Worm (Caenorhabditis elegans) whole organism, L1 larva: Measurements from ENCODE around the gene F59G1.8.

Source experiments
- C34B4.2 ChIP-seq: sonication (generic microtip); optimal IDR thresholded peaks from 2 replicates; lab custom pipeline; 2017; ENCODE audit warnings: mild to moderate bottlenecking, missing genetic modification characterization, missing compliant biosample characterization
- ama-1 ChIP-seq: fragments of 150-350 bp; optimal IDR thresholded peaks from 2 replicates; lab custom pipeline; 2014
- ceh-8 ChIP-seq: fragments of 200-800 bp; sonication (Bioruptor generic); optimal IDR thresholded peaks from 2 replicates; lab custom pipeline; 2018; ENCODE audit warnings: mild to moderate bottlenecking, missing genetic modification characterization, moderate library complexity, missing compliant biosample characterization
- ceh-82 ChIP-seq, 3 experiments: fragments of 150-350 bp in 1 of 3; sonication (generic microtip) in 2 of 3; optimal IDR thresholded peaks; 2 replicates each; lab custom pipeline; 2014 to 2017; ENCODE audit warnings: missing biosample characterization in 3 of 3, missing genetic modification characterization in 3 of 3
- ceh-88 ChIP-seq: fragments of 200-800 bp; sonication (Bioruptor generic); IDR thresholded peaks from 2 replicates; pipeline ENCODE4 v1.3.6; 2022; ENCODE audit warnings: missing genetic modification characterization, missing compliant biosample characterization
- ceh-90 ChIP-seq: sonication (generic microtip); optimal IDR thresholded peaks from 2 replicates; lab custom pipeline; 2016; ENCODE audit warnings: missing genetic modification characterization, missing compliant biosample characterization
- dpl-1 ChIP-seq, 3 experiments: fragments of 150-350 bp in 2 of 3; sonication (generic microtip) in 1 of 3; optimal IDR thresholded peaks; 2 replicates each; lab custom pipeline; 2014 to 2017; ENCODE audit warnings: missing biosample characterization in 3 of 3, missing genetic modification characterization in 3 of 3, missing genetic modification reagents in 3 of 3
- efl-1 ChIP-seq, 4 experiments: fragments of 150-350 bp; optimal IDR thresholded peaks in 3 of 4; peaks in 1 of 4; 1 replicate in 1 of 4; 2 replicates in 3 of 4; lab custom pipeline; 2014; ENCODE audit warnings: missing biosample characterization in 2 of 4, missing genetic modification characterization in 2 of 4, missing genetic modification reagents in 2 of 4
- efl-3 ChIP-seq: fragments of 200-800 bp; sonication (Bioruptor generic); optimal IDR thresholded peaks from 2 replicates; lab custom pipeline; 2018; ENCODE audit warnings: mild to moderate bottlenecking, missing genetic modification characterization, missing compliant biosample characterization
- egl-13 ChIP-seq: sonication (generic microtip); optimal IDR thresholded peaks from 2 replicates; lab custom pipeline; 2016; ENCODE audit warnings: missing genotype, missing genetic modification reagents, missing genetic modification characterization, missing compliant biosample characterization
- egl-27 ChIP-seq, 2 experiments: fragments of 150-350 bp in 1 of 2; sonication (generic microtip); optimal IDR thresholded peaks; 3 replicates each; lab custom pipeline; 2017 to 2018; ENCODE audit warnings: missing biosample characterization in 2 of 2, missing genetic modification characterization in 2 of 2, missing genetic modification reagents in 2 of 2
- elt-2 ChIP-seq: sonication (generic microtip); optimal IDR thresholded peaks from 2 replicates; lab custom pipeline; 2016; ENCODE audit warnings: missing genetic modification characterization, mild to moderate bottlenecking, inconsistent platforms, missing compliant biosample characterization, missing genetic modification reagents
- elt-3 ChIP-seq, 6 experiments: fragments of 150-350 bp in 1 of 6; sonication (generic microtip); optimal IDR thresholded peaks; 2 replicates each; lab custom pipeline; 2017 to 2018; ENCODE audit warnings: missing biosample characterization in 6 of 6, missing genetic modification characterization in 6 of 6, inconsistent platforms in 1 of 6
- fkh-4 ChIP-seq: sonication (generic microtip); optimal IDR thresholded peaks from 2 replicates; lab custom pipeline; 2016; ENCODE audit warnings: missing compliant biosample characterization, missing genetic modification characterization, borderline replicate concordance
- fos-1 ChIP-seq: fragments of 150-350 bp; optimal IDR thresholded peaks from 2 replicates; lab custom pipeline; 2014; ENCODE audit warnings: missing biosample characterization, missing genetic modification characterization
- grh-1 ChIP-seq: fragments of 200-800 bp; sonication (Bioruptor generic); IDR thresholded peaks from 2 replicates; pipeline ENCODE4 v1.3.6; 2022; ENCODE audit warnings: missing genetic modification reagents, missing genetic modification characterization, missing compliant biosample characterization
- irx-1 ChIP-seq: sonication (generic microtip); optimal IDR thresholded peaks from 2 replicates; lab custom pipeline; 2016; ENCODE audit warnings: missing genetic modification characterization, missing compliant biosample characterization
- jun-1 ChIP-seq: fragments of 150-350 bp; optimal IDR thresholded peaks from 2 replicates; lab custom pipeline; 2014; ENCODE audit warnings: missing biosample characterization, missing genetic modification reagents, missing genetic modification characterization
- lin-13 ChIP-seq: fragments of 150-350 bp; optimal IDR thresholded peaks from 2 replicates; lab custom pipeline; 2014; ENCODE audit warnings: missing biosample characterization, missing genetic modification reagents, missing genetic modification characterization
- lin-14 ChIP-seq: fragments of 200-800 bp; sonication (Bioruptor generic); optimal IDR thresholded peaks from 2 replicates; lab custom pipeline; 2018; ENCODE audit warnings: mild to moderate bottlenecking, missing genetic modification characterization, moderate library complexity, missing compliant biosample characterization
- lin-35 ChIP-seq, 2 experiments: fragments of 150-350 bp; optimal IDR thresholded peaks; 2 replicates each; lab custom pipeline; 2014; ENCODE audit warnings: missing biosample characterization in 2 of 2, missing genetic modification characterization in 2 of 2, missing genetic modification reagents in 2 of 2
- lin-39 ChIP-seq: fragments of 150-350 bp; optimal IDR thresholded peaks from 2 replicates; lab custom pipeline; 2014; ENCODE audit warnings: missing biosample characterization, missing genetic modification reagents, missing genetic modification characterization
- lir-3 ChIP-seq: sonication (generic microtip); optimal IDR thresholded peaks from 2 replicates; lab custom pipeline; 2016; ENCODE audit warnings: mild to moderate bottlenecking, missing genetic modification characterization, moderate library complexity, missing compliant biosample characterization; ENCODE audit not compliant: poor library complexity
- lsy-2 ChIP-seq, 2 experiments: fragments of 150-350 bp; optimal IDR thresholded peaks; 2 replicates each; lab custom pipeline; 2014; ENCODE audit warnings: missing biosample characterization in 2 of 2, missing genetic modification characterization in 2 of 2
- mep-1 ChIP-seq: fragments of 150-350 bp; optimal IDR thresholded peaks from 2 replicates; lab custom pipeline; 2014; ENCODE audit warnings: missing biosample characterization, missing genetic modification characterization
- nhr-71 ChIP-seq: sonication (generic microtip); optimal IDR thresholded peaks from 2 replicates; lab custom pipeline; 2016; ENCODE audit warnings: mild to moderate bottlenecking, missing genetic modification characterization, moderate library complexity, missing compliant biosample characterization
- nhr-77 ChIP-seq: fragments of 150-350 bp; optimal IDR thresholded peaks from 2 replicates; lab custom pipeline; 2014; ENCODE audit warnings: missing biosample characterization, missing genetic modification characterization
- nhr-84 ChIP-seq: sonication (generic microtip); optimal IDR thresholded peaks from 2 replicates; lab custom pipeline; 2017; ENCODE audit warnings: missing biosample characterization, missing genetic modification characterization
- nhr-85 ChIP-seq: sonication (generic microtip); peaks from one replicate; lab custom pipeline; 2016; ENCODE audit warnings: missing genetic modification characterization, inconsistent platforms, missing compliant biosample characterization
- pax-3 ChIP-seq: fragments of 200-800 bp; sonication (Bioruptor generic); optimal IDR thresholded peaks from 2 replicates; lab custom pipeline; 2018; ENCODE audit warnings: mild to moderate bottlenecking, missing genetic modification characterization, moderate library complexity, missing compliant biosample characterization
- rnt-1 ChIP-seq: sonication (generic microtip); optimal IDR thresholded peaks from 2 replicates; lab custom pipeline; 2016; ENCODE audit warnings: mild to moderate bottlenecking, missing genetic modification characterization, moderate library complexity, missing compliant biosample characterization
- snpc-4 ChIP-seq: fragments of 150-350 bp; optimal IDR thresholded peaks from 2 replicates; lab custom pipeline; 2014; ENCODE audit warnings: missing biosample characterization, missing genetic modification characterization
- snu-23 ChIP-seq: sonication (generic microtip); optimal IDR thresholded peaks from 2 replicates; lab custom pipeline; 2016; ENCODE audit warnings: missing genetic modification characterization, missing compliant biosample characterization
- sox-4 ChIP-seq: sonication (generic microtip); optimal IDR thresholded peaks from 2 replicates; lab custom pipeline; 2016; ENCODE audit warnings: missing genetic modification characterization, missing compliant biosample characterization
- sptf-1 ChIP-seq: fragments of 150-350 bp; optimal IDR thresholded peaks from 2 replicates; lab custom pipeline; 2014; ENCODE audit warnings: missing biosample characterization, missing genetic modification characterization
- sup-37 ChIP-seq: fragments of 200-800 bp; sonication (Bioruptor generic); optimal IDR thresholded peaks from 2 replicates; lab custom pipeline; 2018; ENCODE audit warnings: mild to moderate bottlenecking, missing genetic modification characterization, missing compliant biosample characterization
- swsn-7 ChIP-seq: sonication (generic microtip); optimal IDR thresholded peaks from 2 replicates; lab custom pipeline; 2016; ENCODE audit warnings: missing genetic modification characterization, missing compliant biosample characterization
- tlp-1 ChIP-seq: fragments of 150-350 bp; optimal IDR thresholded peaks from 2 replicates; lab custom pipeline; 2014; ENCODE audit warnings: missing biosample characterization, missing genetic modification characterization
- unc-130 ChIP-seq: fragments of 150-350 bp; optimal IDR thresholded peaks from 2 replicates; lab custom pipeline; 2017; ENCODE audit warnings: missing biosample characterization, missing genetic modification characterization, inconsistent platforms
- unc-98 ChIP-seq: fragments of 200-800 bp; sonication (Bioruptor generic); IDR thresholded peaks from 2 replicates; pipeline ENCODE4 v1.3.6; 2022; ENCODE audit warnings: missing genetic modification characterization, missing compliant biosample characterization
- vab-15 ChIP-seq: sonication (generic microtip); optimal IDR thresholded peaks from 2 replicates; lab custom pipeline; 2017; ENCODE audit warnings: missing genotype, mild to moderate bottlenecking, missing genetic modification characterization, missing compliant biosample characterization
- zag-1 ChIP-seq: fragments of 150-350 bp; optimal IDR thresholded peaks from 2 replicates; lab custom pipeline; 2014; ENCODE audit warnings: missing biosample characterization, missing genetic modification characterization
- ztf-11 ChIP-seq, 2 experiments: sonication (generic microtip); optimal IDR thresholded peaks; 2 replicates each; lab custom pipeline; 2016 to 2017; ENCODE audit warnings: missing genetic modification characterization in 2 of 2, missing biosample characterization in 1 of 2, missing compliant biosample characterization in 1 of 2
- ztf-4 ChIP-seq: fragments of 150-350 bp; optimal IDR thresholded peaks from 2 replicates; lab custom pipeline; 2014; ENCODE audit warnings: missing biosample characterization, missing genetic modification characterization

F59G1.8 gene

DNA sequence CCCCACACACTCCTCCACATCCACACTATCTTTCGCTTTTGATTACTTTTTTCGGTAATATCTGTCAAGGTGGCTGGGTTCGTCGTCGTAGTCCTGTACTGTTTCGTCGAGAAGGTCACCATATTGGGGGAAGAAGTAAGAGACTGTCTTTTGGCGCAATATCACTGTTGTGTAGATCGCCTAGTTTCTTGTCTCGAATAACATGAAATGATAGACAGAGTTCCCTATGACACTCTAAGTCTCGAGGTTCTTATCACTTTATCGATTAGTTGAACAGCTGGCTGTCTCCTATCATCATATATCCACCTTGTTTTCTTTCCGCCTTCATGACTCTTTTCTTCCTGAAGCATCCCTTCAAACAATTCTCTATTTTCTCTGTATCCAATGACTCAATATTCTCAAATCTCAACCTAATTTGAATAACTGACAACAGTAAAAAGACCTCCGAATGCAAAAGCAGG is 27.6 kb downstream of the F59G1.8 start (continued):
- peak; percentile 65 for TF ChIP-seq lin-14 (GFP tag; lab: Kevin White, UChicago)

DNA sequence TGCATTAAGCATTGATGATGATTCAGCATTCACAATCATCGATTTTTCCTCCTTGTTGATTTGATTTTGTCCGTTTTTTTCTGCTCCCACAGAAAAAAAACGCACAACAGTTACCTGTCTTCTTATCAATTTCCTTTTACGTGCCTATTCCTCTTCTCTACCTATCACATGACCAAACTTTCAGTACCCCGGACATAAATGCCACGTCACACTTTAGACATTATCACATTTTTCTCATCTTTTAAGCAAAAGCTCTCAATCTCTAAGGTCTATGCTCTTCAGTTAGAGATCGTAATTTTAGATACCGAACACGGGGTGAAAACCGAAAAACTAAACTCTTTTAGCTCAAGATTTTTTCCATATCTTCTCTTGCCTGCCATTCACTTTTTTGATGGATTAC is 29.6 kb downstream of the F59G1.8 start:
- TF ChIP-seq lin-35 (GFP tag; optimal IDR thresholded peaks at IDR 0.05; lab: Kevin White, UChicago) (peak in 1 of 2 experiments; percentile 63), lin-14 (GFP tag; lab: Kevin White, UChicago) (peak; percentile 20), ceh-90 (tag; lab: Kevin White, UChicago) (no peak), lsy-2 (tag; optimal IDR thresholded peaks at IDR 0.05; lab: Kevin White, UChicago) (peak in 1 of 2 experiments; percentile 23), elt-2 (tag; lab: Kevin White, UChicago) (peak; percentile 74), C34B4.2 (tag; lab: Kevin White, UChicago) (no peak), efl-1 (optimal IDR thresholded peaks at IDR 0.05; lab: Kevin White, UChicago) (no peak), efl-1 (GFP tag; optimal IDR thresholded peaks at IDR 0.05 in 1 of 2; lab: Kevin White, UChicago) (peak in 1 of 2 experiments; percentile 68)

DNA sequence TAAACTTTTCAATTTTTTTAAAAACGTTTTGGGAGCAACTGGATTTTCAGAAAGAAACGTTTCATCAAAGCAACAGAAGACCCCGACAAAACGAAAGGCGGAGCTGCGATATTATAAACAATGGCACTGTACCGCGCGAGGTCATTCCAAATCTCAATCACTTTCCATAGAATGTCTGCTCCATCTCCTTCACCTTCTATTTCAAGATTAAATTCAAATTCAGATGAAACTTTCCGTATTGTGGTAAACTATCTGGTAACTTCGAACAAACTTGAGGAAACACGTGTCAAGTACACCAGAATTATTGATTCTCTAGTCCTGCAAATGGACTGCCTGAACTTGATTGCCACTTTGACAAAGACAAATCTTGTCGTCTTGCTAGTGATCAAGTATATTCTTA is 34.4 kb downstream of the F59G1.8 start, which contains the start of gene F28B12.6:
Gene F28B12.6 (plus strand): TSS at position 49 of the 400 bp plus-strand sequence.
- TF ChIP-seq nhr-85 (tag; lab: Kevin White, UChicago) (peak; percentile 3), efl-1 (optimal IDR thresholded peaks at IDR 0.05; lab: Kevin White, UChicago) (no peak), efl-1 (GFP tag; optimal IDR thresholded peaks at IDR 0.05 in 1 of 2; lab: Kevin White, UChicago) (peak in 1 of 2 experiments; percentile 56), rnt-1 (tag; lab: Kevin White, UChicago) (peak; percentile 18), ztf-11 (tag; optimal IDR thresholded peaks at IDR 0.05; lab: Kevin White, UChicago) (no peak), ztf-4 (tag; lab: Kevin White, UChicago) (peak; percentile 8)

DNA sequence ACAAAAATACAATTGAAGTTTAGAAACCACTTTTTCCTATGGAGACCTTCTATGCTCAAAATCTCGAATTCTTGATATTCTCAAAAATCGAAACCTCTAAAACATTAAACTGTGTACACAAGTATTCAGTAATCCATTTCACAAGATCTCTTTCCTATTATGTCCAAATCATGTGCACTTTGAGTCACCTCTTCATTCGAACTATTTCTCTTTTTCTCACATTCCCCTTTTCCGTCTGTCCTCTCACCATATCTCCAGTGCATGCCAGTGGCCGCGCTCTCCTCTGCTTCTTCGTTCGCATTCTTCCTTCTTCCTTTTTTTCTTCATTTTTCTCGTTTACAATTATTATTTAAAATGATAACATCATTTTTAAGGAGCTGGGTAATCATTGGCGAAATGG is 36.2 kb downstream of the F59G1.8 start, which contains the start of gene F28B12.1:
Gene F28B12.1 (plus strand): TSS at position 335 of the 400 bp plus-strand sequence.
- no peak for TF ChIP-seq zag-1
- no peak for TF ChIP-seq sptf-1 (tag; lab: Kevin White, UChicago)
- no peak for TF ChIP-seq lin-13 (GFP tag; lab: Kevin White, UChicago)
- TF ChIP-seq ceh-90 (tag; lab: Kevin White, UChicago): no peak
- no peak for TF ChIP-seq vab-15 (tag; lab: Kevin White, UChicago)
- TF ChIP-seq unc-130 (tag; lab: Kevin White, UChicago): no peak
- TF ChIP-seq ceh-82 (tag; optimal IDR thresholded peaks at IDR 0.05; lab: Kevin White, UChicago): no peak
- no peak for TF ChIP-seq fkh-4 (tag; lab: Kevin White, UChicago)
- peak; percentile 44 for TF ChIP-seq mep-1
- no peak for TF ChIP-seq pax-3
- peak in 1 of 2 experiments; percentile 21 for TF ChIP-seq lsy-2 (tag; optimal IDR thresholded peaks at IDR 0.05; lab: Kevin White, UChicago)
- no peak for TF ChIP-seq lin-35 (GFP tag; optimal IDR thresholded peaks at IDR 0.05; lab: Kevin White, UChicago)
- TF ChIP-seq egl-13: no peak
- no peak for TF ChIP-seq sup-37 (GFP tag; lab: Kevin White, UChicago)
- TF ChIP-seq sox-4 (tag; lab: Kevin White, UChicago): no peak
- TF ChIP-seq irx-1 (tag; lab: Kevin White, UChicago): no peak
- TF ChIP-seq rnt-1 (tag; lab: Kevin White, UChicago): no peak
- TF ChIP-seq grh-1 (GFP tag; lab: Robert Waterston, UW): no peak
- TF ChIP-seq ama-1 (lab: Kevin White, UChicago): no peak
- no peak for TF ChIP-seq snpc-4 (tag; lab: Kevin White, UChicago)
- no peak for TF ChIP-seq ztf-11 (tag; optimal IDR thresholded peaks at IDR 0.05; lab: Kevin White, UChicago)
- no peak for TF ChIP-seq unc-98 (GFP tag; lab: Robert Waterston, UW)
- no peak for TF ChIP-seq nhr-85 (tag; lab: Kevin White, UChicago)
- TF ChIP-seq swsn-7: no peak
- TF ChIP-seq snu-23 (GFP tag; lab: Kevin White, UChicago): peak; percentile 12
- no peak for TF ChIP-seq lin-39 (tag; lab: Kevin White, UChicago)
- no peak for TF ChIP-seq tlp-1
- TF ChIP-seq efl-3: no peak
- TF ChIP-seq nhr-71: peak; percentile 43
- TF ChIP-seq elt-3 (tag; optimal IDR thresholded peaks at IDR 0.05; lab: Kevin White, UChicago): no peak
- TF ChIP-seq lir-3 (tag; lab: Kevin White, UChicago): no peak
- no peak for TF ChIP-seq jun-1 (tag; lab: Kevin White, UChicago)
- no peak for TF ChIP-seq dpl-1 (GFP tag; optimal IDR thresholded peaks at IDR 0.05; lab: Kevin White, UChicago)
- no peak for TF ChIP-seq nhr-77
- TF ChIP-seq fos-1: no peak
- TF ChIP-seq ceh-8 (GFP tag; lab: Kevin White, UChicago): no peak
- no peak for TF ChIP-seq egl-27 (tag; optimal IDR thresholded peaks at IDR 0.05; lab: Kevin White, UChicago)
- TF ChIP-seq ceh-88: no peak
- no peak for TF ChIP-seq nhr-84
